Fruit fly (Drosophila melanogaster): ENCODE results near the gene CG33107.

The CG33107 gene

dm6 chr3R:22580546-22580945 lies 4.0 kb downstream of the CG33107 start, which contains the start of gene CSN6:
Gene CSN6, plus strand, starts transcription at chr3R:22580773.
- no peak for TF ChIP-seq Sin3A (optimal IDR thresholded peaks at IDR 0.05)
- TF ChIP-seq Myc (optimal IDR thresholded peaks at IDR 0.05): no peak
- TF ChIP-seq h (optimal IDR thresholded peaks at IDR 0.05): no peak
- TF ChIP-seq ttk (optimal IDR thresholded peaks at IDR 0.05): no peak
- TF ChIP-seq insv (optimal IDR thresholded peaks at IDR 0.05): no peak
- TF ChIP-seq psq (optimal IDR thresholded peaks at IDR 0.05): no peak

- TF ChIP-seq psq (optimal IDR thresholded peaks at IDR 0.05): no peak
- TF ChIP-seq insv (optimal IDR thresholded peaks at IDR 0.05): no peak
- TF ChIP-seq Sin3A (optimal IDR thresholded peaks at IDR 0.05): no peak
- TF ChIP-seq h (optimal IDR thresholded peaks at IDR 0.05): no peak
- no peak for TF ChIP-seq ttk (optimal IDR thresholded peaks at IDR 0.05)
- no peak for TF ChIP-seq Myc (optimal IDR thresholded peaks at IDR 0.05)
Observed at dm6 chr3R:22576979-22577378, 7.5 kb downstream of the CG33107 start.

- no peak for TF ChIP-seq Myc (optimal IDR thresholded peaks at IDR 0.05)
Observed at dm6 chr3R:22576096-22576697, 8.3 kb downstream of the CG33107 start.

dm6 chr3R:22573590-22573989 lies 10.9 kb downstream of the CG33107 start:
- no peak for TF ChIP-seq insv (optimal IDR thresholded peaks at IDR 0.05)
- TF ChIP-seq Myc (optimal IDR thresholded peaks at IDR 0.05): no peak
- TF ChIP-seq psq (optimal IDR thresholded peaks at IDR 0.05): no peak
- no peak for TF ChIP-seq h (optimal IDR thresholded peaks at IDR 0.05)
- no peak for TF ChIP-seq ttk (optimal IDR thresholded peaks at IDR 0.05)
- TF ChIP-seq Sin3A (optimal IDR thresholded peaks at IDR 0.05): no peak

dm6 chr3R:22569888-22570287 lies 14.6 kb downstream of the CG33107 start, which contains the start of gene CG33110:
Gene CG33110, plus strand, starts transcription at chr3R:22570188.
- TF ChIP-seq Sin3A (optimal IDR thresholded peaks at IDR 0.05): no peak

dm6 chr3R:22568508-22568907 lies 16.0 kb downstream of the CG33107 start:
- no peak for TF ChIP-seq Sin3A (optimal IDR thresholded peaks at IDR 0.05)
- no peak for TF ChIP-seq Myc (optimal IDR thresholded peaks at IDR 0.05)
- TF ChIP-seq ttk (optimal IDR thresholded peaks at IDR 0.05): no peak
- TF ChIP-seq psq (optimal IDR thresholded peaks at IDR 0.05): no peak
- no peak for TF ChIP-seq h (optimal IDR thresholded peaks at IDR 0.05)

- no peak for TF ChIP-seq psq (optimal IDR thresholded peaks at IDR 0.05)
- no peak for TF ChIP-seq ttk (optimal IDR thresholded peaks at IDR 0.05)
- no peak for TF ChIP-seq insv (optimal IDR thresholded peaks at IDR 0.05)
- no peak for TF ChIP-seq Myc (optimal IDR thresholded peaks at IDR 0.05)
- TF ChIP-seq h (optimal IDR thresholded peaks at IDR 0.05): no peak
- no peak for TF ChIP-seq Sin3A (optimal IDR thresholded peaks at IDR 0.05)
Observed at dm6 chr3R:22565732-22566131, 18.8 kb downstream of the CG33107 start.

dm6 chr3R:22564707-22565106 lies 19.8 kb downstream of the CG33107 start:
- TF ChIP-seq h (optimal IDR thresholded peaks at IDR 0.05) (no peak), psq (optimal IDR thresholded peaks at IDR 0.05) (no peak), Sin3A (optimal IDR thresholded peaks at IDR 0.05) (no peak), insv (optimal IDR thresholded peaks at IDR 0.05) (no peak), Myc (optimal IDR thresholded peaks at IDR 0.05) (no peak), ttk (optimal IDR thresholded peaks at IDR 0.05) (no peak)

- TF ChIP-seq ttk (optimal IDR thresholded peaks at IDR 0.05): no peak
- TF ChIP-seq psq (optimal IDR thresholded peaks at IDR 0.05): no peak
- no peak for TF ChIP-seq h (optimal IDR thresholded peaks at IDR 0.05)
- no peak for TF ChIP-seq insv (optimal IDR thresholded peaks at IDR 0.05)
- no peak for TF ChIP-seq Sin3A (optimal IDR thresholded peaks at IDR 0.05)
- no peak for TF ChIP-seq Myc (optimal IDR thresholded peaks at IDR 0.05)
Observed at dm6 chr3R:22564076-22564475, 20.4 kb downstream of the CG33107 start.

dm6 chr3R:22562502-22562901 lies 22.0 kb downstream of the CG33107 start, which contains the start of gene sit:
Gene sit, minus strand, starts transcription at chr3R:22562572.
- TF ChIP-seq Sin3A (optimal IDR thresholded peaks at IDR 0.05) (no peak), Myc (optimal IDR thresholded peaks at IDR 0.05) (no peak), ttk (optimal IDR thresholded peaks at IDR 0.05) (no peak), insv (optimal IDR thresholded peaks at IDR 0.05) (no peak), h (optimal IDR thresholded peaks at IDR 0.05) (no peak), psq (optimal IDR thresholded peaks at IDR 0.05) (no peak)

dm6 chr3R:22560224-22560623 lies 24.3 kb downstream of the CG33107 start:
- TF ChIP-seq Sin3A (optimal IDR thresholded peaks at IDR 0.05): no peak
- TF ChIP-seq insv (optimal IDR thresholded peaks at IDR 0.05): no peak
- TF ChIP-seq Myc (optimal IDR thresholded peaks at IDR 0.05): no peak
- TF ChIP-seq h (optimal IDR thresholded peaks at IDR 0.05): no peak
- no peak for TF ChIP-seq ttk (optimal IDR thresholded peaks at IDR 0.05)

- no peak for TF ChIP-seq Sin3A (optimal IDR thresholded peaks at IDR 0.05)
- no peak for TF ChIP-seq insv (optimal IDR thresholded peaks at IDR 0.05)
- no peak for TF ChIP-seq psq (optimal IDR thresholded peaks at IDR 0.05)
- TF ChIP-seq Myc (optimal IDR thresholded peaks at IDR 0.05): no peak
- TF ChIP-seq h (optimal IDR thresholded peaks at IDR 0.05): no peak
- TF ChIP-seq ttk (optimal IDR thresholded peaks at IDR 0.05): no peak
Observed at dm6 chr3R:22558398-22558797, 26.1 kb downstream of the CG33107 start.

- no peak for TF ChIP-seq Sin3A (optimal IDR thresholded peaks at IDR 0.05)
- no peak for TF ChIP-seq Myc (optimal IDR thresholded peaks at IDR 0.05)
- no peak for TF ChIP-seq ttk (optimal IDR thresholded peaks at IDR 0.05)
- no peak for TF ChIP-seq insv (optimal IDR thresholded peaks at IDR 0.05)
- no peak for TF ChIP-seq psq (optimal IDR thresholded peaks at IDR 0.05)
- no peak for TF ChIP-seq h (optimal IDR thresholded peaks at IDR 0.05)
Observed at dm6 chr3R:22557100-22557741, 27.3 kb downstream of the CG33107 start.
